Worm (Caenorhabditis elegans) whole organism, L1 larva: ENCODE results near the gene C01G5.3.
A peak's percentile ranks its signal among the peaks of the same experiment; 100 is the strongest.

Experiments used
- C34B4.2 ChIP-seq: sonication (generic microtip); optimal IDR thresholded peaks from 2 replicates; lab custom pipeline; 2017; ENCODE audit warnings: mild to moderate bottlenecking, missing genetic modification characterization, missing compliant biosample characterization
- Y116A8C.19 ChIP-seq: sonication (generic microtip); optimal IDR thresholded peaks from 2 replicates; lab custom pipeline; 2016; ENCODE audit warnings: missing compliant biosample characterization, missing genetic modification characterization, borderline replicate concordance
- aly-2 ChIP-seq: fragments of 150-350 bp; optimal IDR thresholded peaks from 2 replicates; lab custom pipeline; 2014; ENCODE audit warnings: missing biosample characterization, missing genetic modification characterization
- ama-1 ChIP-seq: fragments of 150-350 bp; optimal IDR thresholded peaks from 2 replicates; lab custom pipeline; 2014
- blmp-1 ChIP-seq: fragments of 150-350 bp; optimal IDR thresholded peaks from 2 replicates; lab custom pipeline; 2014; ENCODE audit warnings: missing biosample characterization, missing genetic modification characterization
- ceh-63 ChIP-seq: fragments of 200-800 bp; sonication (Bioruptor generic); optimal IDR thresholded peaks from 2 replicates; lab custom pipeline; 2018; ENCODE audit warnings: mild to moderate bottlenecking, missing genetic modification characterization, missing compliant biosample characterization
- ceh-8 ChIP-seq: fragments of 200-800 bp; sonication (Bioruptor generic); optimal IDR thresholded peaks from 2 replicates; lab custom pipeline; 2018; ENCODE audit warnings: mild to moderate bottlenecking, missing genetic modification characterization, moderate library complexity, missing compliant biosample characterization
- dpl-1 ChIP-seq, 3 experiments: fragments of 150-350 bp in 2 of 3; sonication (generic microtip) in 1 of 3; optimal IDR thresholded peaks; 2 replicates each; lab custom pipeline; 2014 to 2017; ENCODE audit warnings: missing biosample characterization in 3 of 3, missing genetic modification characterization in 3 of 3, missing genetic modification reagents in 3 of 3
- efl-1 ChIP-seq, 4 experiments: fragments of 150-350 bp; optimal IDR thresholded peaks in 3 of 4; peaks in 1 of 4; 1 replicate in 1 of 4; 2 replicates in 3 of 4; lab custom pipeline; 2014; ENCODE audit warnings: missing biosample characterization in 2 of 4, missing genetic modification characterization in 2 of 4, missing genetic modification reagents in 2 of 4
- efl-3 ChIP-seq: fragments of 200-800 bp; sonication (Bioruptor generic); optimal IDR thresholded peaks from 2 replicates; lab custom pipeline; 2018; ENCODE audit warnings: mild to moderate bottlenecking, missing genetic modification characterization, missing compliant biosample characterization
- elt-3 ChIP-seq, 6 experiments: fragments of 150-350 bp in 1 of 6; sonication (generic microtip); optimal IDR thresholded peaks; 2 replicates each; lab custom pipeline; 2017 to 2018; ENCODE audit warnings: missing biosample characterization in 6 of 6, missing genetic modification characterization in 6 of 6, inconsistent platforms in 1 of 6
- fkh-10 ChIP-seq: sonication (generic microtip); optimal IDR thresholded peaks from 2 replicates; lab custom pipeline; 2017; ENCODE audit warnings: missing biosample characterization, missing genetic modification reagents, missing genetic modification characterization
- grh-1 ChIP-seq: fragments of 200-800 bp; sonication (Bioruptor generic); IDR thresholded peaks from 2 replicates; pipeline ENCODE4 v1.3.6; 2022; ENCODE audit warnings: missing genetic modification reagents, missing genetic modification characterization, missing compliant biosample characterization
- hlh-4 ChIP-seq: sonication (generic microtip); optimal IDR thresholded peaks from 2 replicates; lab custom pipeline; 2016; ENCODE audit warnings: mild to moderate bottlenecking, missing genetic modification characterization, missing compliant biosample characterization
- hpl-2 ChIP-seq: fragments of 150-350 bp; optimal IDR thresholded peaks from 2 replicates; lab custom pipeline; 2014; ENCODE audit warnings: missing biosample characterization, missing genetic modification reagents, missing genetic modification characterization
- jun-1 ChIP-seq: fragments of 150-350 bp; optimal IDR thresholded peaks from 2 replicates; lab custom pipeline; 2014; ENCODE audit warnings: missing biosample characterization, missing genetic modification reagents, missing genetic modification characterization
- lin-13 ChIP-seq: fragments of 150-350 bp; optimal IDR thresholded peaks from 2 replicates; lab custom pipeline; 2014; ENCODE audit warnings: missing biosample characterization, missing genetic modification reagents, missing genetic modification characterization
- lin-15B ChIP-seq: fragments of 150-350 bp; sonication (generic microtip); optimal IDR thresholded peaks from 3 replicates; lab custom pipeline; 2014; ENCODE audit warnings: missing biosample characterization, missing genetic modification characterization
- lin-35 ChIP-seq, 2 experiments: fragments of 150-350 bp; optimal IDR thresholded peaks; 2 replicates each; lab custom pipeline; 2014; ENCODE audit warnings: missing biosample characterization in 2 of 2, missing genetic modification characterization in 2 of 2, missing genetic modification reagents in 2 of 2
- lin-39 ChIP-seq: fragments of 150-350 bp; optimal IDR thresholded peaks from 2 replicates; lab custom pipeline; 2014; ENCODE audit warnings: missing biosample characterization, missing genetic modification reagents, missing genetic modification characterization
- nhr-11 ChIP-seq: fragments of 150-350 bp; optimal IDR thresholded peaks from 2 replicates; lab custom pipeline; 2014; ENCODE audit warnings: missing biosample characterization, missing genetic modification characterization
- nhr-28 ChIP-seq: fragments of 150-350 bp; optimal IDR thresholded peaks from 2 replicates; lab custom pipeline; 2014; ENCODE audit warnings: missing biosample characterization, missing genetic modification characterization
- nhr-85 ChIP-seq: sonication (generic microtip); peaks from one replicate; lab custom pipeline; 2016; ENCODE audit warnings: missing genetic modification characterization, inconsistent platforms, missing compliant biosample characterization
- pax-3 ChIP-seq: fragments of 200-800 bp; sonication (Bioruptor generic); optimal IDR thresholded peaks from 2 replicates; lab custom pipeline; 2018; ENCODE audit warnings: mild to moderate bottlenecking, missing genetic modification characterization, moderate library complexity, missing compliant biosample characterization
- rnt-1 ChIP-seq: sonication (generic microtip); optimal IDR thresholded peaks from 2 replicates; lab custom pipeline; 2016; ENCODE audit warnings: mild to moderate bottlenecking, missing genetic modification characterization, moderate library complexity, missing compliant biosample characterization
- skn-1 ChIP-seq: fragments of 150-350 bp; optimal IDR thresholded peaks from 2 replicates; lab custom pipeline; 2014; ENCODE audit warnings: missing biosample characterization, missing genetic modification characterization
- sptf-1 ChIP-seq: fragments of 150-350 bp; optimal IDR thresholded peaks from 2 replicates; lab custom pipeline; 2014; ENCODE audit warnings: missing biosample characterization, missing genetic modification characterization
- tlp-1 ChIP-seq: fragments of 150-350 bp; optimal IDR thresholded peaks from 2 replicates; lab custom pipeline; 2014; ENCODE audit warnings: missing biosample characterization, missing genetic modification characterization
- unc-62 ChIP-seq: fragments of 150-350 bp; optimal IDR thresholded peaks from 2 replicates; lab custom pipeline; 2014; ENCODE audit warnings: missing biosample characterization, missing genetic modification reagents, missing genetic modification characterization
- zip-4 ChIP-seq: fragments of 200-800 bp; sonication (Bioruptor generic); optimal IDR thresholded peaks from 2 replicates; lab custom pipeline; 2018; ENCODE audit warnings: mild to moderate bottlenecking, missing genetic modification characterization, moderate library complexity, missing compliant biosample characterization
- ztf-4 ChIP-seq: fragments of 150-350 bp; optimal IDR thresholded peaks from 2 replicates; lab custom pipeline; 2014; ENCODE audit warnings: missing biosample characterization, missing genetic modification characterization

Gene C01G5.3

DNA sequence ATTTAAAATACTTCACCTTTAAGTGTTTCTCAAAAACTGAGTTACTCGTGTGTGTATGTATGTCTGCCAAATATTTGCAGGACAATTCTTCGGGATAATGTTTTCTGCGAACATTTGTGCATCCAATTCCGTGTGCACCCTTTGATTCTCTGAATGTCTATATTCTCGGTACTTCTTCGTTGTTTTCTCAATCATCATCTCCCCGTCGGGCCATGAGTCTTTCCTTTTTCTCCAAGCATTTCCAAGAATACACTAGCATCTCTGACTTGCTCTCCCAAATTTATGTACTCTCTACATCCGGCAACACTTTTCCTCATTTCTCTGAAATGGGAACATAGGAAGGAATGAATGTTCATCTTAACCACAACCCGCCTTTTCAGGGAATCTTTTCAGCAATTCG, 21.3 kb upstream of the C01G5.3 start (continued):
- no peak for TF ChIP-seq lin-39
- TF ChIP-seq pax-3 (tag; lab: Kevin White, UChicago) = peak; percentile 77
- TF ChIP-seq, all 84 proteins: peak for 18

DNA sequence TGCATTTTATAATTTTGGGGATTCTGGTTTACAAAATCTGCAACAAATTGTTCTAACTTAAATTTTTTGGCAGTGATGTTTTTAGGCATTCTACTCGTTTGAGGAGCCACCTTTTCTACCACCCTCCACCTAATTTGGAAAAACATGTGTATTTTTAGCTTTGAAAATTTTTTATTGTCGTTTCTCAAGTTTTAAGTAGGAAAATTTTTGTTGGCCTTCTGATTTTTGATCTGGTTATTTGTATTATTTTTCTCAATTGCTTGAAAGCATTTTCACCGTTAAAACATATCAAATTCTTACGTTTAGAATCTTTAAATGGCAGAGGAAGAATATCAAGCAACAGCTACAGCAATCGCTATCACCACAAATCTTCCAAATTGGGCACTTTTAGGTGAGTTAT, 18.1 kb upstream of the C01G5.3 start, which contains the start of gene C01G5.7:
C01G5.7 (plus strand) TSS at position 301 of the 400 bp plus-strand sequence.
- no peak for TF ChIP-seq ztf-4
- no peak for TF ChIP-seq grh-1 (GFP tag; lab: Robert Waterston, UW)
- no peak for TF ChIP-seq sptf-1 (tag; lab: Kevin White, UChicago)
- no peak for TF ChIP-seq fkh-10 (GFP tag; lab: Kevin White, UChicago)
- no peak for TF ChIP-seq ceh-8
- no peak for TF ChIP-seq aly-2 (tag; lab: Kevin White, UChicago)
- TF ChIP-seq unc-62 (GFP tag; lab: Kevin White, UChicago) = no peak
- TF ChIP-seq efl-3 = no peak

DNA sequence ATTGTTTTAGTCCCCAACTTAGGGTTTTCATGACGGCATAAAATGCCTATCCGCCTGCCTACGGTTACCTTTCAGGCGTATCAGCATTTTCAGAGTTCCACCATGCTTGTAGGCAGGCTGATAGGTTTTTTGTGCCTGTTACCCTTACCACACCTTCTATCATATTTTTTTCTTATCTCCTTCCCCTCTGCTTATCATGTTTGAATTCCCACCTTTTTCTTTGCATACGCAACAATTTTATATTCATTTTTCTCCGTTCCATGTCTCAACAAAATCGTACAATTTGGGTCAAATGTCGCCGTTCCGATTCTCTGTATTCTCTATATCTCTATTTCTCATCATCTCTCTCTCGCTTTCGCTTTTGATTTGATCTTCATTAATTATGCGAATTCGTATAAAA, 16.4 kb upstream of the C01G5.3 start, which contains the start of gene C01G5.9:
C01G5.9 (plus strand) TSS at position 301 of the 400 bp plus-strand sequence.
- no peak for TF ChIP-seq tlp-1 (tag; lab: Kevin White, UChicago)
- TF ChIP-seq C34B4.2 (tag; lab: Kevin White, UChicago) = no peak
- no peak for TF ChIP-seq jun-1 (tag; lab: Kevin White, UChicago)
- TF ChIP-seq ama-1 (lab: Kevin White, UChicago) = no peak
- peak; percentile 10 for TF ChIP-seq blmp-1 (tag; lab: Kevin White, UChicago)
- TF ChIP-seq elt-3 (tag; optimal IDR thresholded peaks at IDR 0.05; lab: Kevin White, UChicago) = no peak

DNA sequence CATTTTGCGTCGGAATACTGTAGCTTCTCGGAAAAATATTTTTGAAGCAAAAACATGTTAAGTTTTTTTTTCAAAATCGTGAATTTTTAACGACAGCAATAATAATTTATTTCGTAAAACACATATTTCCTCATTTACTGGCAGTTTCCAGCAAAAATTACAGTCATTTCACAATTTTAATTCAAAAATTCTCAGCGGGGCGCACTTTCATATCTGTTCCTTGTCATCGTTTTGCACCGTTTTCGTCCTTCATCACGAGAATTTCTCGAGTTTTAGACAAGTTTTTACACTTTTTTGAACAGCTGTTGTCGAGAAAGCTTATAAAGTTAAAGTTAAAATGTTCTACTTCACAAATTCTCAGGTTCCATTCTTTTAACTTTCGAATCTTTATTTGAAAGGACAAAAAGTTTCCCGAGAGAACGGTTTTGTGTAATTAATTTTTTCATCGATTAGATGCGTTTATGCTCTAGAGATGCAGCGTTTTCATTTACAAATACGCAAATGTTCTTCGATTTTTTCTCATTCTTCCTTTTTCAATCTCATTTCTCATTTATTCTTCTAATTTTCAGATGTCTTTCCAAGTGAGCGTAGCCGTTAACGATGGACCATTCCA, 13.6 kb upstream of the C01G5.3 start, which contains the start of gene ddi-1:
ddi-1 (plus strand) TSS at position 563 of the 613 bp plus-strand sequence.
- TF ChIP-seq Y116A8C.19 (tag; lab: Kevin White, UChicago) (no peak), efl-1 (optimal IDR thresholded peaks at IDR 0.05; lab: Kevin White, UChicago) (no peak), efl-1 (GFP tag; optimal IDR thresholded peaks at IDR 0.05 in 1 of 2; lab: Kevin White, UChicago) (peak in 1 of 2 experiments; percentile 9), grh-1 (GFP tag; lab: Robert Waterston, UW) (no peak), skn-1 (tag; lab: Kevin White, UChicago) (peak; percentile 82), lin-39 (no peak), dpl-1 (GFP tag; optimal IDR thresholded peaks at IDR 0.05; lab: Kevin White, UChicago) (peak in 1 of 3 experiments; percentile 5), lin-35 (GFP tag; optimal IDR thresholded peaks at IDR 0.05; lab: Kevin White, UChicago) (peak in 1 of 2 experiments; percentile 33), hlh-4 (tag; lab: Kevin White, UChicago) (no peak)

DNA sequence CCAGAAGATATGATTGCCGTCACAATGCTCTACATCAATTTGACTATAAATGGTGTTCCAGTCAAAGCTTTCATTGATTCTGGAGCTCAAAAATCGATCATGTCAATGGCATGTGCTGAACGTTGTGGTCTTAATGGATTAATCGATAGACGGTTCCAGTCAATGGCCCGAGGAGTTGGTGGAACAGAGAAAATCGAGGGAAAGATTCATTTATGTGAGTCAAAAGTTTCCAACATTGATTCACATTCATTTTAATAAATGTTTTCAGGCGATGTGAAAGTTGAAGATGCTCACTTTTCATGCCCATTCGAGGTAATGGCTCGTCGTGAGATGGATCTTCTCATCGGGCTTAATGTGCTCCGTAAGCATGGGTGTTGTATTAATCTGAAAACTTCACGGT, 12.2 kb upstream of the C01G5.3 start:
- TF ChIP-seq hpl-2 (GFP tag; lab: Kevin White, UChicago) (no peak), nhr-85 (no peak), nhr-11 (tag; lab: Kevin White, UChicago) (no peak), ceh-63 (GFP tag; lab: Kevin White, UChicago) (no peak), zip-4 (GFP tag; lab: Kevin White, UChicago) (no peak), unc-62 (GFP tag; lab: Kevin White, UChicago) (no peak), lin-13 (GFP tag; lab: Kevin White, UChicago) (no peak), Y116A8C.19 (tag; lab: Kevin White, UChicago) (no peak), efl-1 (optimal IDR thresholded peaks at IDR 0.05; lab: Kevin White, UChicago) (no peak), efl-1 (GFP tag; optimal IDR thresholded peaks at IDR 0.05 in 1 of 2; lab: Kevin White, UChicago) (no peak), ama-1 (lab: Kevin White, UChicago) (no peak), rnt-1 (tag; lab: Kevin White, UChicago) (no peak), lin-15B (tag; lab: Kevin White, UChicago) (no peak), sptf-1 (tag; lab: Kevin White, UChicago) (no peak), skn-1 (tag; lab: Kevin White, UChicago) (no peak), nhr-28 (tag; lab: Kevin White, UChicago) (no peak), tlp-1 (tag; lab: Kevin White, UChicago) (no peak)
